Worm (Caenorhabditis elegans) whole organism, L1 larva: ENCODE results near the gene F10E9.12.

ENCODE experiments used
- C04F5.9 ChIP-seq: sonication (generic microtip); optimal IDR thresholded peaks from 2 replicates; lab custom pipeline; 2016; ENCODE audit warnings: missing genetic modification characterization, missing compliant biosample characterization
- C16A3.4 ChIP-seq: fragments of 150-350 bp; optimal IDR thresholded peaks from 2 replicates; lab custom pipeline; 2014; ENCODE audit warnings: missing biosample characterization, missing genetic modification characterization
- Y116A8C.19 ChIP-seq: sonication (generic microtip); optimal IDR thresholded peaks from 2 replicates; lab custom pipeline; 2016; ENCODE audit warnings: missing compliant biosample characterization, missing genetic modification characterization, borderline replicate concordance
- alr-1 ChIP-seq: fragments of 200-800 bp; sonication (Bioruptor generic); optimal IDR thresholded peaks from 2 replicates; lab custom pipeline; 2018; ENCODE audit warnings: borderline replicate concordance, mild to moderate bottlenecking, missing genetic modification characterization, missing compliant biosample characterization
- ama-1 ChIP-seq: fragments of 150-350 bp; optimal IDR thresholded peaks from 2 replicates; lab custom pipeline; 2014
- blmp-1 ChIP-seq: fragments of 150-350 bp; optimal IDR thresholded peaks from 2 replicates; lab custom pipeline; 2014; ENCODE audit warnings: missing biosample characterization, missing genetic modification characterization
- ceh-63 ChIP-seq: fragments of 200-800 bp; sonication (Bioruptor generic); optimal IDR thresholded peaks from 2 replicates; lab custom pipeline; 2018; ENCODE audit warnings: mild to moderate bottlenecking, missing genetic modification characterization, missing compliant biosample characterization
- ceh-8 ChIP-seq: fragments of 200-800 bp; sonication (Bioruptor generic); optimal IDR thresholded peaks from 2 replicates; lab custom pipeline; 2018; ENCODE audit warnings: mild to moderate bottlenecking, missing genetic modification characterization, moderate library complexity, missing compliant biosample characterization
- ceh-82 ChIP-seq, 3 experiments: fragments of 150-350 bp in 1 of 3; sonication (generic microtip) in 2 of 3; optimal IDR thresholded peaks; 2 replicates each; lab custom pipeline; 2014 to 2017; ENCODE audit warnings: missing biosample characterization in 3 of 3, missing genetic modification characterization in 3 of 3
- dsc-1 ChIP-seq: sonication (generic microtip); optimal IDR thresholded peaks from 2 replicates; lab custom pipeline; 2016; ENCODE audit warnings: mild to moderate bottlenecking, missing genetic modification characterization, missing compliant biosample characterization
- efl-1 ChIP-seq, 4 experiments: fragments of 150-350 bp; optimal IDR thresholded peaks in 3 of 4; peaks in 1 of 4; 1 replicate in 1 of 4; 2 replicates in 3 of 4; lab custom pipeline; 2014; ENCODE audit warnings: missing biosample characterization in 2 of 4, missing genetic modification characterization in 2 of 4, missing genetic modification reagents in 2 of 4
- efl-3 ChIP-seq: fragments of 200-800 bp; sonication (Bioruptor generic); optimal IDR thresholded peaks from 2 replicates; lab custom pipeline; 2018; ENCODE audit warnings: mild to moderate bottlenecking, missing genetic modification characterization, missing compliant biosample characterization
- egl-13 ChIP-seq: sonication (generic microtip); optimal IDR thresholded peaks from 2 replicates; lab custom pipeline; 2016; ENCODE audit warnings: missing genotype, missing genetic modification reagents, missing genetic modification characterization, missing compliant biosample characterization
- elt-2 ChIP-seq: sonication (generic microtip); optimal IDR thresholded peaks from 2 replicates; lab custom pipeline; 2016; ENCODE audit warnings: missing genetic modification characterization, mild to moderate bottlenecking, inconsistent platforms, missing compliant biosample characterization, missing genetic modification reagents
- fkh-8 ChIP-seq: sonication (generic microtip); optimal IDR thresholded peaks from 2 replicates; lab custom pipeline; 2016; ENCODE audit warnings: mild to moderate bottlenecking, missing genetic modification characterization, missing compliant biosample characterization
- fos-1 ChIP-seq: fragments of 150-350 bp; optimal IDR thresholded peaks from 2 replicates; lab custom pipeline; 2014; ENCODE audit warnings: missing biosample characterization, missing genetic modification characterization
- hlh-17 ChIP-seq: fragments of 200-800 bp; sonication (Bioruptor generic); optimal IDR thresholded peaks from 2 replicates; lab custom pipeline; 2018; ENCODE audit warnings: missing genetic modification characterization, mild to moderate bottlenecking, missing compliant biosample characterization, moderate library complexity, borderline replicate concordance
- hpl-2 ChIP-seq: fragments of 150-350 bp; optimal IDR thresholded peaks from 2 replicates; lab custom pipeline; 2014; ENCODE audit warnings: missing biosample characterization, missing genetic modification reagents, missing genetic modification characterization
- irx-1 ChIP-seq: sonication (generic microtip); optimal IDR thresholded peaks from 2 replicates; lab custom pipeline; 2016; ENCODE audit warnings: missing genetic modification characterization, missing compliant biosample characterization
- jun-1 ChIP-seq: fragments of 150-350 bp; optimal IDR thresholded peaks from 2 replicates; lab custom pipeline; 2014; ENCODE audit warnings: missing biosample characterization, missing genetic modification reagents, missing genetic modification characterization
- lin-13 ChIP-seq: fragments of 150-350 bp; optimal IDR thresholded peaks from 2 replicates; lab custom pipeline; 2014; ENCODE audit warnings: missing biosample characterization, missing genetic modification reagents, missing genetic modification characterization
- lin-14 ChIP-seq: fragments of 200-800 bp; sonication (Bioruptor generic); optimal IDR thresholded peaks from 2 replicates; lab custom pipeline; 2018; ENCODE audit warnings: mild to moderate bottlenecking, missing genetic modification characterization, moderate library complexity, missing compliant biosample characterization
- lin-39 ChIP-seq: fragments of 150-350 bp; optimal IDR thresholded peaks from 2 replicates; lab custom pipeline; 2014; ENCODE audit warnings: missing biosample characterization, missing genetic modification reagents, missing genetic modification characterization
- mef-2 ChIP-seq: fragments of 150-350 bp; optimal IDR thresholded peaks from 2 replicates; lab custom pipeline; 2014; ENCODE audit warnings: missing biosample characterization, missing genetic modification characterization
- nhr-12 ChIP-seq: sonication (generic microtip); optimal IDR thresholded peaks from 2 replicates; lab custom pipeline; 2017; ENCODE audit warnings: missing biosample characterization, missing genetic modification characterization
- nhr-47 ChIP-seq: sonication (generic microtip); optimal IDR thresholded peaks from 2 replicates; lab custom pipeline; 2016; ENCODE audit warnings: mild to moderate bottlenecking, missing genetic modification characterization, moderate library complexity, missing compliant biosample characterization
- nhr-71 ChIP-seq: sonication (generic microtip); optimal IDR thresholded peaks from 2 replicates; lab custom pipeline; 2016; ENCODE audit warnings: mild to moderate bottlenecking, missing genetic modification characterization, moderate library complexity, missing compliant biosample characterization
- nhr-76 ChIP-seq: sonication (generic microtip); optimal IDR thresholded peaks from 2 replicates; lab custom pipeline; 2017; ENCODE audit warnings: missing biosample characterization, missing genetic modification characterization
- nhr-90 ChIP-seq: sonication (generic microtip); optimal IDR thresholded peaks from 2 replicates; lab custom pipeline; 2016; ENCODE audit warnings: mild to moderate bottlenecking, missing genetic modification characterization, missing compliant biosample characterization; ENCODE audit not compliant: poor library complexity
- pag-3 ChIP-seq: sonication (generic microtip); optimal IDR thresholded peaks from 2 replicates; lab custom pipeline; 2017; ENCODE audit warnings: missing genetic modification characterization, mild to moderate bottlenecking, missing compliant biosample characterization, antibody characterized with exemption, borderline replicate concordance; ENCODE audit not compliant: insufficient read depth
- pqm-1 ChIP-seq: sonication (generic microtip); optimal IDR thresholded peaks from 3 replicates; lab custom pipeline; 2017; ENCODE audit warnings: missing biosample characterization, missing genetic modification characterization
- skn-1 ChIP-seq: fragments of 150-350 bp; optimal IDR thresholded peaks from 2 replicates; lab custom pipeline; 2014; ENCODE audit warnings: missing biosample characterization, missing genetic modification characterization
- snpc-4 ChIP-seq: fragments of 150-350 bp; optimal IDR thresholded peaks from 2 replicates; lab custom pipeline; 2014; ENCODE audit warnings: missing biosample characterization, missing genetic modification characterization
- sptf-1 ChIP-seq: fragments of 150-350 bp; optimal IDR thresholded peaks from 2 replicates; lab custom pipeline; 2014; ENCODE audit warnings: missing biosample characterization, missing genetic modification characterization
- unc-30 ChIP-seq: sonication (generic microtip); optimal IDR thresholded peaks from 2 replicates; lab custom pipeline; 2017; ENCODE audit warnings: missing biosample characterization, missing genetic modification characterization
- unc-98 ChIP-seq: fragments of 200-800 bp; sonication (Bioruptor generic); IDR thresholded peaks from 2 replicates; pipeline ENCODE4 v1.3.6; 2022; ENCODE audit warnings: missing genetic modification characterization, missing compliant biosample characterization
- vab-15 ChIP-seq: sonication (generic microtip); optimal IDR thresholded peaks from 2 replicates; lab custom pipeline; 2017; ENCODE audit warnings: missing genotype, mild to moderate bottlenecking, missing genetic modification characterization, missing compliant biosample characterization
- xbp-1 ChIP-seq: sonication (generic microtip); optimal IDR thresholded peaks from 2 replicates; lab custom pipeline; 2016; ENCODE audit warnings: missing genetic modification characterization, missing compliant biosample characterization
- zip-4 ChIP-seq: fragments of 200-800 bp; sonication (Bioruptor generic); optimal IDR thresholded peaks from 2 replicates; lab custom pipeline; 2018; ENCODE audit warnings: mild to moderate bottlenecking, missing genetic modification characterization, moderate library complexity, missing compliant biosample characterization
- ztf-4 ChIP-seq: fragments of 150-350 bp; optimal IDR thresholded peaks from 2 replicates; lab custom pipeline; 2014; ENCODE audit warnings: missing biosample characterization, missing genetic modification characterization

The F10E9.12 gene

DNA sequence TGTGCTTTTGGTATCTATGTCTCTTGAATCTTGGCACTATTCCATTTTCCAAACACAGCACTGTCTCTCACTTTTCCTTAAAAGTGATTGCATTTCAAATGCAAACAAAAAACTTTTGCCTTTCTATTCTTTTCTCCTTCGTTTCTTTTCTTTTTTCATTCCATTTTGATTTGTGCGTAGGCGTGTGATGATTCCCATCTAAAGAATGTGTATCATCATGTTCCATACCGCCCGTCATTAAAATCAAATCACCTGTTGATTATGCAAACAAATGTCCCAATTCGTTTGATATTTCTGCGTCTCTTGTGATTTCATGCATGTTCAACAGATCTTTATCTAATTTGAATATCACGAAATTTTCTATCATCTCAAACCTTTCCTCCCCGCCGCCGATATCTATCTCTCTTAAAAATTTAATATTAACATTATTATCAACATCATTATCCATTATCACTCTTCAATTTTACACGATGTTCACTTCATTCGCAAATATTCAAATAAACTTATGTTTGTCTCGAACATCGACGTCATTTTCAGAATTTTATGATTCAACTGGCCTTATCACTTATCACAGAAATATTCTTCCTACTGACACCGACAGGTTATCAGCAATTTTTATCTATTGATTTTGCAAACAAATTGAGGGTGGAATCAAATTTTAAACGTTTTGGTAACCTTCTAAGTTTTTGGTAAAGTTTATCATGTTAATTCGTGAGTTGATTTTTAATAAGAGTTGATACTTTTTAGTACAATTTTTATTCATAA is 32.9 kb upstream of the F10E9.12 start (continued):
- no peak for TF ChIP-seq mef-2
- no peak for TF ChIP-seq ama-1 (lab: Kevin White, UChicago)
- TF ChIP-seq blmp-1 = peak; percentile 84
- TF ChIP-seq Y116A8C.19 = no peak
- TF ChIP-seq nhr-76 = no peak
- peak; percentile 23 for TF ChIP-seq jun-1 (tag; lab: Kevin White, UChicago)
- no peak for TF ChIP-seq ceh-8 (GFP tag; lab: Kevin White, UChicago)
- TF ChIP-seq lin-39 (tag; lab: Kevin White, UChicago) = no peak
- no peak for TF ChIP-seq C16A3.4 (tag; lab: Kevin White, UChicago)
- TF ChIP-seq nhr-12 (tag; lab: Kevin White, UChicago) = no peak
- TF ChIP-seq lin-14 (GFP tag; lab: Kevin White, UChicago) = peak; percentile 12
- TF ChIP-seq hpl-2 (GFP tag; lab: Kevin White, UChicago) = no peak
- no peak for TF ChIP-seq zip-4 (GFP tag; lab: Kevin White, UChicago)
- TF ChIP-seq vab-15 = no peak
- TF ChIP-seq pag-3 (tag; lab: Kevin White, UChicago) = no peak
- TF ChIP-seq elt-2 (tag; lab: Kevin White, UChicago) = peak; percentile 85
- no peak for TF ChIP-seq fos-1
- TF ChIP-seq efl-1 (optimal IDR thresholded peaks at IDR 0.05; lab: Kevin White, UChicago) = no peak
- peak in 1 of 2 experiments; percentile 41 for TF ChIP-seq efl-1 (GFP tag; optimal IDR thresholded peaks at IDR 0.05 in 1 of 2; lab: Kevin White, UChicago)
- no peak for TF ChIP-seq fkh-8 (tag; lab: Kevin White, UChicago)
- TF ChIP-seq unc-98 = no peak
- TF ChIP-seq snpc-4 (tag; lab: Kevin White, UChicago) = no peak
- no peak for TF ChIP-seq lin-13 (GFP tag; lab: Kevin White, UChicago)
- TF ChIP-seq ceh-63 (GFP tag; lab: Kevin White, UChicago) = no peak

DNA sequence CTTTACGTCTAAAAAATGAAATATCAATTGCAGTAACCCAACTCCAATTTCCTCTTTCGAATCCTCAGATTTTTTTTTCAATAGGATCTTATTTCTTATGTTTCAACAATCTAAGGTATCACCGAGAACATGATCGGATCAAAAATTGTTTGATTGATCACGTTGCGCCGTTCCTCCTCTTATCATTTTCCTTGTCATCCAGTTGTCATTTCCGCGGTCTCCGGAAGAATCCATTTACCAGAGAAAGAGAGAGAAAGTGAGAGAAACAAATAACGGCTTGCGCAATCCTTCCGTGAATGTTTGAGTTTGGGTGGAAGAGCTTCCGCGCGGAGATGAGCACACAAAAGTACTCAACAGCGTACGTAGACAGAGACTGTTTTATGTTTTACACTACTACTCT is 31.1 kb upstream of the F10E9.12 start:
- TF ChIP-seq xbp-1 = no peak
- peak; percentile 84 for TF ChIP-seq blmp-1

DNA sequence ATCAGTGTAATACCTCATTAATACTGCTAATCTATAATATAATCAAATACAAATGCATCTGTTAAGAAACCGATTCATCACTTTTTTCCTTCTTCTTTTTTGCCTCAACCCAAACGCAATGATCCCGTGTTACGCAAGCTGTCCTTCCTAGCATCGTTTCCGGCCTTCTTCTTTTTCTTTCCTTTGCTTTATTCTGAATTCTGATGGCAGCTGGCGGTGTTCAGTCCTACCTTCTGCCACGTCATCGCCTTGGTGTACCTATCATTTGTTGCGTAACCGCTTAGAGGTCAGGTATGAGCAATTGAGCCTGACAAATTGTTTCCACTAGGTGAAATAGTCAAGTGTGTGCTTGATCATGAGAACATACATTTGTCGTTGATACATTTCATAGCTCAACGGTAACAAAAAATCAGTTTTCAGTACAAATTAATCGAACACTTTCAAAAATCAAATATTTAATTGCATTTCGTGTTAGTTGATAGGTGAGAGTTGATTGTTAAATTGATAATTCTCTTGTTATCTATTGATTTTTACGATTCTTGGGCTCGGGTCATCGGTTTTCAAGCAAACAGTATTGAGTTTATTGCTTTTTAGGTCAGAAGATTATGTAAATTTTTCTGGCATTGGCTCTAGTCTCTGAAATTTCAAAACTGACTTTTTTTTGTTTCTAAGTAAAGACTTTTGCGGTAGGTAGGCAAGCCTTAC is 26.0 kb upstream of the F10E9.12 start:
- TF ChIP-seq C04F5.9 (no peak), elt-2 (tag; lab: Kevin White, UChicago) (peak; percentile 8)

DNA sequence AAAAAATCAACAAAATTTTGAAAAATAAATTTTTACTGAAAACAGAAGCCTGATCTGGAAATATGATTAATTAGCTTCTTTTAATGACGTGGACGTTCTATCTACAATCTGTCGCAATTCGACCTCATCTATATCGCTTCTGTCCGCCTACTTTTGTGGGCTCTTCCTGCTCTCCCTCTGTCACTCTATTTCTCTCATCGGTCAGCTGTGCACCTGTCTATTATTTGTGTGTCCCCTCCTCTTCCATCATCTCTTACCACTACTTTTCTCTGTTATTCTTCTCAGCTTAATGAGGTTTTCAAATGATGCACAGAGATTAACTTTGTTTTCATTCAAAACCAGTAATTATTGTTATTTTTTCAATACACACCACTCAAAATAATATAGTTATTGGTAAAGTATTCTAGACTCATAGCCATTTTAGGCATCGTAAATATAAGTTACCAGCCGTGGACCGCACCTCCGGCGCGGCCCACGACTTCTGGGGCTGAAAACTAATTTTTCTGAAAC is 25.2 kb upstream of the F10E9.12 start:
- TF ChIP-seq dsc-1 (tag; lab: Kevin White, UChicago) = peak; percentile 36
- no peak for TF ChIP-seq pqm-1 (tag; lab: Kevin White, UChicago)

DNA sequence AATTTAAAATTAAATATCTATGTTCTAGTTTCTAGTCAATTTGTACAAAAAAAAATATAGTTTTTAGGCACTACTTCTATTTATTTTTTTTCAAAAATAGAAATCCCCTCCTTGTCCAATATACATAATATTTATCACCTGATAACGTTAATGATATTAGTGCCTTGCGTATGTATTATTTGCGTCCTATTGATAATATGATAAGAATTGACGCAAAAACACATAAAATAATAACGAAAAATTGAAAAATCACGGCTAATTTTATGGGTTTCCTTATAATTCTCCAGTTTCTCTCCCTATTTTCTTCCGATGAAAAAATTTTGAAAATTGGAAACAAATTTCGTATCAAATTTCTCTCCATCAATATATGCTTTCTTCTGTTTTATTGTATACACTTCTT is 24.6 kb upstream of the F10E9.12 start:
- TF ChIP-seq lin-39 (tag; lab: Kevin White, UChicago) (no peak), pag-3 (tag; lab: Kevin White, UChicago) (no peak), egl-13 (tag; lab: Kevin White, UChicago) (no peak), unc-30 (tag; lab: Kevin White, UChicago) (no peak), nhr-47 (tag; lab: Kevin White, UChicago) (no peak), elt-2 (tag; lab: Kevin White, UChicago) (peak; percentile 68), ama-1 (lab: Kevin White, UChicago) (no peak), nhr-71 (no peak), alr-1 (tag; lab: Kevin White, UChicago) (no peak), nhr-90 (no peak), skn-1 (no peak), hlh-17 (GFP tag; lab: Kevin White, UChicago) (no peak), ceh-82 (tag; optimal IDR thresholded peaks at IDR 0.05; lab: Kevin White, UChicago) (no peak), ztf-4 (tag; lab: Kevin White, UChicago) (no peak), sptf-1 (no peak), efl-3 (GFP tag; lab: Kevin White, UChicago) (no peak), C16A3.4 (tag; lab: Kevin White, UChicago) (no peak), irx-1 (tag; lab: Kevin White, UChicago) (no peak), efl-1 (optimal IDR thresholded peaks at IDR 0.05; lab: Kevin White, UChicago) (no peak), efl-1 (GFP tag; optimal IDR thresholded peaks at IDR 0.05 in 1 of 2; lab: Kevin White, UChicago) (peak in 1 of 2 experiments; percentile 72), lin-14 (GFP tag; lab: Kevin White, UChicago) (peak; percentile 8)
